Worm (Caenorhabditis elegans) whole organism, young adult: ENCODE data around the gene C32D5.11.
A peak's percentile ranks its signal among the peaks of the same experiment; 100 is the strongest.

Experiments
- B0019.2 ChIP-seq: fragments of 200-800 bp; sonication (Bioruptor generic); conservative IDR thresholded peaks from 2 replicates; pipeline ENCODE4 v1.3.6; 2022; ENCODE audit warnings: missing genetic modification reagents, missing genetic modification characterization, missing compliant biosample characterization
- C06A6.2 ChIP-seq: fragments of 200-800 bp; sonication (Bioruptor generic); conservative IDR thresholded peaks from 2 replicates; pipeline ENCODE4 v1.3.6; 2022; ENCODE audit warnings: missing genetic modification characterization, missing compliant biosample characterization
- D2030.7 ChIP-seq: fragments of 200-800 bp; sonication (Bioruptor generic); IDR thresholded peaks from 2 replicates; pipeline ENCODE4 v1.3.6; 2022; ENCODE audit warnings: missing genetic modification reagents, missing genetic modification characterization, missing compliant biosample characterization
- F57A8.1 ChIP-seq: fragments of 200-800 bp; sonication (Bioruptor generic); optimal IDR thresholded peaks from 2 replicates; lab custom pipeline; 2018; ENCODE audit warnings: mild to moderate bottlenecking, missing genetic modification characterization, moderate library complexity, missing compliant biosample characterization
- K11D2.4 ChIP-seq: fragments of 200-800 bp; sonication (Bioruptor generic); IDR thresholded peaks from 2 replicates; pipeline ENCODE4 v1.3.6; 2022; ENCODE audit warnings: missing genetic modification reagents, missing genetic modification characterization, missing compliant biosample characterization
- Y53F4B.3 ChIP-seq: fragments of 200-800 bp; sonication (Bioruptor generic); IDR thresholded peaks from 2 replicates; pipeline ENCODE4 v1.3.6; 2022; ENCODE audit warnings: missing genetic modification reagents, missing genetic modification characterization, missing compliant biosample characterization
- Y53G8AR.9 ChIP-seq: fragments of 200-800 bp; sonication (Bioruptor generic); conservative IDR thresholded peaks from 2 replicates; pipeline ENCODE4 v1.3.6; 2022; ENCODE audit warnings: missing genetic modification reagents, missing genetic modification characterization, missing compliant biosample characterization
- Y56A3A.18 ChIP-seq: fragments of 200-800 bp; sonication (Bioruptor generic); IDR thresholded peaks from 2 replicates; pipeline ENCODE4 v1.3.6; 2022; ENCODE audit warnings: missing genetic modification reagents, missing genetic modification characterization, missing compliant biosample characterization
- ZK185.1 ChIP-seq: sonication (generic microtip); optimal IDR thresholded peaks from 2 replicates; lab custom pipeline; 2016; ENCODE audit warnings: mild to moderate bottlenecking, missing genetic modification characterization, missing compliant biosample characterization; ENCODE audit not compliant: poor library complexity, severe bottlenecking
- atf-7 ChIP-seq: sonication (generic microtip); optimal IDR thresholded peaks from 2 replicates; lab custom pipeline; 2017; ENCODE audit warnings: mild to moderate bottlenecking, missing genetic modification characterization, missing compliant biosample characterization
- attf-3 ChIP-seq: fragments of 200-800 bp; sonication (Bioruptor generic); conservative IDR thresholded peaks from 2 replicates; pipeline ENCODE4 v1.3.6; 2022; ENCODE audit warnings: missing genetic modification reagents, missing genetic modification characterization, missing compliant biosample characterization
- attf-5 ChIP-seq: fragments of 200-800 bp; sonication (Bioruptor generic); optimal IDR thresholded peaks from 2 replicates; lab custom pipeline; 2018; ENCODE audit warnings: mild to moderate bottlenecking, missing genetic modification characterization, missing compliant biosample characterization
- bed-1 ChIP-seq: fragments of 200-800 bp; sonication (Bioruptor generic); IDR thresholded peaks from 2 replicates; pipeline ENCODE4 v1.3.6; 2022; ENCODE audit warnings: missing genetic modification reagents, missing genetic modification characterization, missing compliant biosample characterization
- ccch-3 ChIP-seq: fragments of 200-800 bp; sonication (Bioruptor generic); optimal IDR thresholded peaks from 2 replicates; lab custom pipeline; 2018; ENCODE audit warnings: mild to moderate bottlenecking, missing genetic modification characterization, missing compliant biosample characterization
- ceh-100 ChIP-seq: fragments of 200-800 bp; sonication (Bioruptor generic); IDR thresholded peaks from 2 replicates; pipeline ENCODE4 v1.3.6; 2022; ENCODE audit warnings: missing genetic modification reagents, missing genetic modification characterization, missing compliant biosample characterization
- ceh-79 ChIP-seq: sonication (generic microtip); optimal IDR thresholded peaks from 2 replicates; lab custom pipeline; 2017; ENCODE audit warnings: mild to moderate bottlenecking, missing genetic modification characterization, missing compliant biosample characterization
- chd-7 ChIP-seq: sonication (generic microtip); optimal IDR thresholded peaks from 2 replicates; lab custom pipeline; 2016; ENCODE audit warnings: mild to moderate bottlenecking, missing genetic modification characterization, moderate library complexity, missing compliant biosample characterization
- dox-1 ChIP-seq: fragments of 200-800 bp; sonication (Bioruptor generic); IDR thresholded peaks from 2 replicates; pipeline ENCODE4 v1.3.6; 2022; ENCODE audit warnings: missing genetic modification reagents, missing genetic modification characterization, missing compliant biosample characterization
- efl-1 ChIP-seq: fragments of 150-350 bp; optimal IDR thresholded peaks from 2 replicates; lab custom pipeline; 2014; ENCODE audit warnings: missing biosample characterization, missing genetic modification reagents, missing genetic modification characterization
- egrh-3 ChIP-seq: fragments of 200-800 bp; sonication (Bioruptor generic); IDR thresholded peaks from 2 replicates; pipeline ENCODE4 v1.3.6; 2022; ENCODE audit warnings: missing genetic modification reagents, missing genetic modification characterization, missing compliant biosample characterization
- ets-4 ChIP-seq: fragments of 200-800 bp; sonication (Bioruptor generic); optimal IDR thresholded peaks from 2 replicates; lab custom pipeline; 2018; ENCODE audit warnings: mild to moderate bottlenecking, missing genetic modification characterization, missing compliant biosample characterization
- fkh-3 ChIP-seq: sonication (generic microtip); optimal IDR thresholded peaks from 2 replicates; lab custom pipeline; 2016; ENCODE audit warnings: mild to moderate bottlenecking, missing genetic modification characterization, missing compliant biosample characterization
- hlh-12 ChIP-seq: sonication (generic microtip); optimal IDR thresholded peaks from 2 replicates; lab custom pipeline; 2016; ENCODE audit warnings: missing genetic modification characterization, missing compliant biosample characterization
- hmg-1.2 ChIP-seq: fragments of 200-800 bp; sonication (Bioruptor generic); IDR thresholded peaks from 2 replicates; pipeline ENCODE4 v1.3.6; 2022; ENCODE audit warnings: missing genetic modification reagents, missing genetic modification characterization, missing compliant biosample characterization
- lag-1 ChIP-seq: fragments of 200-800 bp; sonication (Bioruptor generic); IDR thresholded peaks from 2 replicates; pipeline ENCODE4 v1.3.6; 2022; ENCODE audit warnings: missing genetic modification reagents, missing genetic modification characterization, missing compliant biosample characterization
- let-607 ChIP-seq, 2 experiments: fragments of 200-800 bp in 1 of 2; sonication (Bioruptor generic) in 1 of 2; sonication (generic microtip) in 1 of 2; optimal IDR thresholded peaks; 2 replicates each; lab custom pipeline; 2016 to 2018; ENCODE audit warnings: mild to moderate bottlenecking in 2 of 2, missing compliant biosample characterization in 2 of 2, missing genetic modification characterization in 2 of 2, moderate library complexity in 2 of 2, missing genotype in 1 of 2
- lin-26 ChIP-seq: fragments of 200-800 bp; sonication (Bioruptor generic); IDR thresholded peaks from 2 replicates; pipeline ENCODE4 v1.3.6; 2022; ENCODE audit warnings: missing genetic modification reagents, missing genetic modification characterization, missing compliant biosample characterization
- lin-40 ChIP-seq: sonication (generic microtip); optimal IDR thresholded peaks from 2 replicates; lab custom pipeline; 2016; ENCODE audit warnings: missing genetic modification characterization, mild to moderate bottlenecking, missing compliant biosample characterization, missing genotype, missing genetic modification reagents
- lin-54 ChIP-seq: fragments of 200-800 bp; sonication (Bioruptor generic); optimal IDR thresholded peaks from 2 replicates; lab custom pipeline; 2018; ENCODE audit warnings: mild to moderate bottlenecking, missing genetic modification characterization, missing compliant biosample characterization
- mcd-1 ChIP-seq: fragments of 200-800 bp; sonication (Bioruptor generic); IDR thresholded peaks from 2 replicates; pipeline ENCODE4 v1.3.6; 2022; ENCODE audit warnings: missing genetic modification reagents, missing genetic modification characterization, missing compliant biosample characterization
- mxl-1 ChIP-seq: sonication (generic microtip); optimal IDR thresholded peaks from 2 replicates; lab custom pipeline; 2016; ENCODE audit warnings: missing genetic modification characterization, missing compliant biosample characterization
- nhr-179 ChIP-seq: sonication (generic microtip); optimal IDR thresholded peaks from 2 replicates; lab custom pipeline; 2016; ENCODE audit warnings: mild to moderate bottlenecking, missing genetic modification characterization, missing compliant biosample characterization
- nhr-80 ChIP-seq: sonication (generic microtip); optimal IDR thresholded peaks from 2 replicates; lab custom pipeline; 2016; ENCODE audit warnings: missing genetic modification characterization, missing compliant biosample characterization
- sea-2 ChIP-seq: fragments of 200-800 bp; sonication (Bioruptor generic); IDR thresholded peaks from 2 replicates; pipeline ENCODE4 v1.3.6; 2022; ENCODE audit warnings: missing genetic modification characterization, missing compliant biosample characterization
- tbp1 ChIP-seq: fragments of 200-800 bp; sonication (Bioruptor generic); optimal IDR thresholded peaks from 2 replicates; lab custom pipeline; 2018; ENCODE audit warnings: mild to moderate bottlenecking, missing genetic modification characterization, missing compliant biosample characterization
- unc-62 ChIP-seq: fragments of 150-350 bp; optimal IDR thresholded peaks from 2 replicates; lab custom pipeline; 2014; ENCODE audit warnings: missing biosample characterization, missing genetic modification reagents, missing genetic modification characterization
- ztf-18 ChIP-seq: sonication (generic microtip); optimal IDR thresholded peaks from 2 replicates; lab custom pipeline; 2016; ENCODE audit warnings: missing genotype, mild to moderate bottlenecking, missing genetic modification characterization, missing compliant biosample characterization
- ztf-22 ChIP-seq: fragments of 200-800 bp; sonication (Bioruptor generic); optimal IDR thresholded peaks from 2 replicates; lab custom pipeline; 2018; ENCODE audit warnings: mild to moderate bottlenecking, missing genetic modification characterization, moderate library complexity, missing compliant biosample characterization

C32D5.11 gene

DNA sequence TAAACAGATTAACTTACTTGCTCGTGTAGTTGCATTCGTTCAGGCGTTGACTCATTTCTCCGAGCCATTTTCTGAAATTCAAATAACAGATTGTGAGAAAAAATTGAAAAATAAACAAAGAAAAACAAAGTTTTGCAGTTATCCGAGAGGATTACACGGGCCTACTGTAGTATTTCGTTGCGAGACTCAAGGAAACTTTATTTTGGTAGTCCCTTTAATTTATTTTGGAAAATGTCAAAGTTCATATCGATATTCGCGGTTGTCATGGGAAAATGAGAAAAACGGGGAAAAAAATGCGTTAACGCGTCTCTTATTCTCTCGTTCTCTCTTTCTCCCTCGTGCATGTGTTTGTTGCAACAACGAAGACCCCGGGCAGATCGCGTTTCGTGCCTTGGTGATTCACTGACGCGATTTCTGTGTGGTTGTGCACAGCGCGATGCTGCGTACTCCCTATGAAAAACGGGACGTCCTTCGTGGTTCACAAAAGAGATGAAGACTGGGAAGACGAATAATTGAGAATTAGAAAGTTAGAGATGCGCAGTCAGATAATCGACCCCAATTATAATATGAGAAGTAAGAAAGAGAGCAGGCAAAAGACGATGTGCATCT is 23.9 kb downstream of the C32D5.11 start, which contains the start of gene set-4 (continued):
- TF ChIP-seq bed-1 (GFP tag; lab: Robert Waterston, UW) (no peak), tbp1 (peak; percentile 62), hmg-1.2 (peak; percentile 68), ZK185.1 (tag; lab: Kevin White, UChicago) (peak; percentile 68), mxl-1 (no peak), fkh-3 (no peak), ccch-3 (GFP tag; lab: Kevin White, UChicago) (no peak)
- TF ChIP-seq, all 124 proteins: peak for 58

ce11 chrII:6328672-6329071 is 26.6 kb downstream of the C32D5.11 start:
- peak; percentile 98 for TF ChIP-seq nhr-80 (tag; lab: Kevin White, UChicago)
- no peak for TF ChIP-seq unc-62 (GFP tag; lab: Kevin White, UChicago)
- TF ChIP-seq attf-5 (GFP tag; lab: Kevin White, UChicago), result peak; percentile 2
- no peak for TF ChIP-seq mcd-1
- peak in 1 of 2 experiments; percentile 30 for TF ChIP-seq let-607 (tag; optimal IDR thresholded peaks at IDR 0.05; lab: Kevin White, UChicago)
- TF ChIP-seq egrh-3 (GFP tag; lab: Robert Waterston, UW), result no peak
- peak; percentile 36 for TF ChIP-seq atf-7
- TF ChIP-seq ets-4 (GFP tag; lab: Kevin White, UChicago), result peak; percentile 88
- peak; percentile 62 for TF ChIP-seq ztf-22 (GFP tag; lab: Kevin White, UChicago)
- peak; percentile 56; the same call in 1 of the 2 replicates for TF ChIP-seq dox-1 (GFP tag; lab: Robert Waterston, UW)
- TF ChIP-seq ztf-18 (tag; lab: Kevin White, UChicago), result peak; percentile 37

- peak; percentile 28 for TF ChIP-seq lin-54 (GFP tag; lab: Kevin White, UChicago)
- TF ChIP-seq tbp1, result peak; percentile 30
- TF ChIP-seq lin-40 (tag; lab: Kevin White, UChicago), result peak; percentile 5
- peak; percentile 98 for TF ChIP-seq nhr-80 (tag; lab: Kevin White, UChicago)
- TF ChIP-seq hlh-12, result no peak
- TF ChIP-seq ets-4 (GFP tag; lab: Kevin White, UChicago), result peak; percentile 90
- peak; percentile 26 for TF ChIP-seq atf-7
- TF ChIP-seq K11D2.4 (GFP tag; lab: Robert Waterston, UW), result no peak
- peak; percentile 62 for TF ChIP-seq dox-1 (GFP tag; lab: Robert Waterston, UW)
- TF ChIP-seq C06A6.2 (GFP tag; lab: Robert Waterston, UW), result no peak
- no peak for TF ChIP-seq lin-26 (GFP tag; lab: Robert Waterston, UW)
- no peak for TF ChIP-seq lag-1 (GFP tag; lab: Robert Waterston, UW)
- TF ChIP-seq B0019.2 (GFP tag; lab: Robert Waterston, UW), result no peak
Observed at ce11 chrII:6327317-6327716, 27.9 kb downstream of the C32D5.11 start.

DNA sequence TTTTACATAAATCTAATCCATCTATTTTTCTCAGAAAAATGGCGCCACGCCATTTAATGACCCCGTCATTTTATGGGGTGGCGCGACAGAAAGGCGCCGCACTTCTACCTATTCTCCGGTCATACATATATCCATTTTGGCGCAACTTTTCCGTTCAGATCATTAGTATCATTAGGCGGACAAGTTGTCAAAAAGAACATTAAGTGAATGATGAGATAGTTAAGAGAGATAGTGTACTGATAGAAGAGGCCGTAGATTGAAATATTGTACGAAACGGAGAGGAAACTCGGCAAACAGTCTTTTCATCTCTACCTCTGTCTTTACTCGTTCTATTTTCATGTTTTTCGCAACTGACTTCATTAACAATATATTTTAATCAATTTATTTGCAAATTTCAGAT is 31.2 kb downstream of the C32D5.11 start, which contains the start of gene sma-6:
Gene sma-6, plus strand, starts transcription at position 399 of the 400 bp plus-strand sequence.
- TF ChIP-seq hmg-1.2 (peak; percentile 21; the same call in 1 of the 2 replicates), ets-4 (GFP tag; lab: Kevin White, UChicago) (no peak), efl-1 (GFP tag; lab: Kevin White, UChicago) (peak; percentile 6), D2030.7 (no peak), F57A8.1 (GFP tag; lab: Kevin White, UChicago) (no peak)

ce11 chrII:6322979-6323378 is 32.3 kb downstream of the C32D5.11 start, which contains the start of gene C32D5.4:
C32D5.4 (minus strand) TSS chrII:6323079.
- TF ChIP-seq nhr-179 (tag; lab: Kevin White, UChicago), result no peak
- TF ChIP-seq attf-3 (GFP tag; lab: Robert Waterston, UW), result no peak
- no peak for TF ChIP-seq Y53G8AR.9 (GFP tag; lab: Robert Waterston, UW)
- TF ChIP-seq Y53F4B.3 (GFP tag; lab: Robert Waterston, UW), result no peak
- TF ChIP-seq ets-4 (GFP tag; lab: Kevin White, UChicago), result no peak
- no peak for TF ChIP-seq efl-1 (GFP tag; lab: Kevin White, UChicago)
- TF ChIP-seq lag-1 (GFP tag; lab: Robert Waterston, UW), result no peak
- TF ChIP-seq chd-7, result no peak
- no peak for TF ChIP-seq sea-2
- TF ChIP-seq atf-7, result no peak
- no peak for TF ChIP-seq Y56A3A.18 (GFP tag; lab: Robert Waterston, UW)
- TF ChIP-seq fkh-3, result no peak
- no peak for TF ChIP-seq mcd-1
- no peak for TF ChIP-seq ceh-100
- TF ChIP-seq ceh-79, result no peak
